Worm (Caenorhabditis elegans): ENCODE data around the gene W04G3.11.

ce11 chrX:11123998-11124397 is 35.0 kb downstream of the W04G3.11 start:
- TF ChIP-seq ceh-82 (tag; optimal IDR thresholded peaks at IDR 0.05) (no peak), rbr-2 (tag; optimal IDR thresholded peaks at IDR 0.05) (no peak), nhr-77 (tag; optimal IDR thresholded peaks at IDR 0.05) (no peak), R02D3.7 (tag; optimal IDR thresholded peaks at IDR 0.05) (no peak), nhr-6 (tag; optimal IDR thresholded peaks at IDR 0.05) (no peak), ceh-62 (tag; optimal IDR thresholded peaks at IDR 0.05) (no peak), php-3 (GFP tag; IDR thresholded peaks at IDR 0.05) (no peak), ztf-11 (tag; optimal IDR thresholded peaks at IDR 0.05) (no peak), mes-2 (tag; optimal IDR thresholded peaks at IDR 0.05; ENCODE audit: poor library complexity, severe bottlenecking) (no peak), snpc-4 (tag; optimal IDR thresholded peaks at IDR 0.05) (no peak), arid-1 (GFP tag; conservative IDR thresholded peaks at IDR 0.05) (no peak), ama-1 (optimal IDR thresholded peaks at IDR 0.05) (no peak), pqm-1 (tag; optimal IDR thresholded peaks at IDR 0.05) (no peak), ces-1 (GFP tag; optimal IDR thresholded peaks at IDR 0.05) (no peak)

Data from whole organism, L4 larva.